Worm (Caenorhabditis elegans) whole organism, late embryonic: Measurements from ENCODE around the gene mesp-1.
A peak's percentile ranks its signal among the peaks of the same experiment; 100 is the strongest.

Experiments used
- C08G9.2 ChIP-seq: sonication (generic microtip); optimal IDR thresholded peaks from 2 replicates; lab custom pipeline; 2016; ENCODE audit warnings: mild to moderate bottlenecking, missing genetic modification characterization, moderate library complexity, missing compliant biosample characterization
- C38D4.7 ChIP-seq: fragments of 200-800 bp; sonication (Bioruptor generic); optimal IDR thresholded peaks from 2 replicates; lab custom pipeline; 2018; ENCODE audit warnings: mild to moderate bottlenecking, missing genetic modification characterization, moderate library complexity, missing compliant biosample characterization
- F13H6.1 ChIP-seq: sonication (generic microtip); optimal IDR thresholded peaks from 2 replicates; lab custom pipeline; 2016; ENCODE audit warnings: missing genetic modification characterization, missing compliant biosample characterization
- ceh-18 ChIP-seq: sonication (generic microtip); optimal IDR thresholded peaks from 2 replicates; lab custom pipeline; 2016; ENCODE audit warnings: missing genetic modification characterization, missing compliant biosample characterization
- ceh-19 ChIP-seq: fragments of 200-800 bp; sonication (Bioruptor generic); optimal IDR thresholded peaks from 2 replicates; lab custom pipeline; 2018; ENCODE audit warnings: mild to moderate bottlenecking, missing genetic modification characterization, missing compliant biosample characterization
- ceh-2 ChIP-seq: sonication (generic microtip); optimal IDR thresholded peaks from 2 replicates; lab custom pipeline; 2016; ENCODE audit warnings: missing genotype, missing genetic modification characterization, missing compliant biosample characterization
- ceh-22 ChIP-seq: sonication (generic microtip); optimal IDR thresholded peaks from 2 replicates; lab custom pipeline; 2017; ENCODE audit warnings: missing biosample characterization, missing genetic modification characterization
- ceh-24 ChIP-seq: sonication (generic microtip); optimal IDR thresholded peaks from 2 replicates; lab custom pipeline; 2016; ENCODE audit warnings: mild to moderate bottlenecking, missing genetic modification characterization, missing compliant biosample characterization
- ceh-45 ChIP-seq: fragments of 200-800 bp; sonication (Bioruptor generic); IDR thresholded peaks from 2 replicates; pipeline ENCODE4 v1.3.6; 2022; ENCODE audit warnings: missing genetic modification reagents, missing genetic modification characterization, missing compliant biosample characterization
- ceh-6 ChIP-seq: fragments of 200-800 bp; sonication (Bioruptor generic); optimal IDR thresholded peaks from 2 replicates; lab custom pipeline; 2018; ENCODE audit warnings: mild to moderate bottlenecking, missing genetic modification characterization, missing compliant biosample characterization
- ceh-9 ChIP-seq: sonication (generic microtip); optimal IDR thresholded peaks from 2 replicates; lab custom pipeline; 2016; ENCODE audit warnings: mild to moderate bottlenecking, missing genetic modification characterization, inconsistent platforms, missing compliant biosample characterization
- elt-2 ChIP-seq: sonication (generic microtip); optimal IDR thresholded peaks from 2 replicates; lab custom pipeline; 2016; ENCODE audit warnings: missing genetic modification reagents, missing genetic modification characterization, missing compliant biosample characterization
- elt-4 ChIP-seq: sonication (generic microtip); optimal IDR thresholded peaks from 2 replicates; lab custom pipeline; 2016; ENCODE audit warnings: missing genetic modification characterization, missing compliant biosample characterization
- fax-1 ChIP-seq: sonication (generic microtip); optimal IDR thresholded peaks from 2 replicates; lab custom pipeline; 2016; ENCODE audit warnings: missing genotype, missing genetic modification characterization, missing compliant biosample characterization
- fkh-6 ChIP-seq: sonication (generic microtip); optimal IDR thresholded peaks from 2 replicates; lab custom pipeline; 2016; ENCODE audit warnings: missing genetic modification characterization, missing compliant biosample characterization
- hlh-13 ChIP-seq: fragments of 200-800 bp; sonication (Bioruptor generic); optimal IDR thresholded peaks from 2 replicates; lab custom pipeline; 2018; ENCODE audit warnings: mild to moderate bottlenecking, missing genetic modification characterization, missing compliant biosample characterization
- hlh-30 ChIP-seq: sonication (generic microtip); optimal IDR thresholded peaks from 2 replicates; lab custom pipeline; 2017; ENCODE audit warnings: antibody characterized with exemption, missing genetic modification characterization, missing compliant biosample characterization; ENCODE audit not compliant: insufficient read depth
- hlh-6 ChIP-seq: sonication (generic microtip); optimal IDR thresholded peaks from 2 replicates; lab custom pipeline; 2016; ENCODE audit warnings: missing genotype, missing genetic modification characterization, missing compliant biosample characterization
- madf-2 ChIP-seq: sonication (generic microtip); optimal IDR thresholded peaks from 2 replicates; lab custom pipeline; 2017; ENCODE audit warnings: missing genetic modification characterization, missing compliant biosample characterization
- nfya-1 ChIP-seq: sonication (generic microtip); optimal IDR thresholded peaks from 2 replicates; lab custom pipeline; 2017; ENCODE audit warnings: missing genetic modification characterization, mild to moderate bottlenecking, missing compliant biosample characterization, antibody characterized with exemption, moderate library complexity
- nhr-11 ChIP-seq: fragments of 150-350 bp; optimal IDR thresholded peaks from 2 replicates; lab custom pipeline; 2014; ENCODE audit warnings: missing biosample characterization, missing genetic modification characterization
- nhr-232 ChIP-seq: sonication (generic microtip); optimal IDR thresholded peaks from 2 replicates; lab custom pipeline; 2016; ENCODE audit warnings: missing genetic modification characterization, missing compliant biosample characterization
- npax-4 ChIP-seq: sonication (generic microtip); optimal IDR thresholded peaks from 2 replicates; lab custom pipeline; 2016; ENCODE audit warnings: missing genetic modification characterization, missing compliant biosample characterization
- pha-2 ChIP-seq: sonication (generic microtip); optimal IDR thresholded peaks from 2 replicates; lab custom pipeline; 2017; ENCODE audit warnings: mild to moderate bottlenecking, missing genetic modification characterization, missing compliant biosample characterization
- pqm-1 ChIP-seq: sonication (generic microtip); optimal IDR thresholded peaks from 2 replicates; lab custom pipeline; 2016; ENCODE audit warnings: missing genetic modification characterization, missing compliant biosample characterization
- pros-1 ChIP-seq: fragments of 150-350 bp; optimal IDR thresholded peaks from 2 replicates; lab custom pipeline; 2014; ENCODE audit warnings: missing biosample characterization, missing genetic modification reagents, missing genetic modification characterization
- rnt-1 ChIP-seq: sonication (generic microtip); optimal IDR thresholded peaks from 2 replicates; lab custom pipeline; 2016; ENCODE audit warnings: missing genetic modification characterization, missing compliant biosample characterization
- sdc-2 ChIP-seq: sonication (generic microtip); optimal IDR thresholded peaks from 2 replicates; lab custom pipeline; 2016; ENCODE audit warnings: missing genotype, missing genetic modification characterization, missing compliant biosample characterization
- sox-4 ChIP-seq: sonication (generic microtip); optimal IDR thresholded peaks from 2 replicates; lab custom pipeline; 2017; ENCODE audit warnings: mild to moderate bottlenecking, missing genetic modification characterization, inconsistent platforms, missing compliant biosample characterization
- tbx-2 ChIP-seq: sonication (generic microtip); optimal IDR thresholded peaks from 2 replicates; lab custom pipeline; 2016; ENCODE audit warnings: missing genetic modification characterization, missing compliant biosample characterization
- unc-42 ChIP-seq: sonication (generic microtip); optimal IDR thresholded peaks from 2 replicates; lab custom pipeline; 2016; ENCODE audit warnings: missing genotype, missing genetic modification characterization, missing compliant biosample characterization
- unc-55 ChIP-seq: sonication (generic microtip); optimal IDR thresholded peaks from 2 replicates; lab custom pipeline; 2017; ENCODE audit warnings: missing biosample characterization, missing genetic modification reagents, missing genetic modification characterization
- unc-86 ChIP-seq: sonication (generic microtip); optimal IDR thresholded peaks from 2 replicates; lab custom pipeline; 2016; ENCODE audit warnings: missing genetic modification characterization, missing compliant biosample characterization
- zip-5 ChIP-seq: sonication (generic microtip); optimal IDR thresholded peaks from 2 replicates; lab custom pipeline; 2016; ENCODE audit warnings: missing genetic modification characterization, missing compliant biosample characterization
- ztf-16 ChIP-seq: sonication (generic microtip); optimal IDR thresholded peaks from 2 replicates; lab custom pipeline; 2017; ENCODE audit warnings: missing genetic modification characterization, missing compliant biosample characterization

Gene mesp-1

DNA sequence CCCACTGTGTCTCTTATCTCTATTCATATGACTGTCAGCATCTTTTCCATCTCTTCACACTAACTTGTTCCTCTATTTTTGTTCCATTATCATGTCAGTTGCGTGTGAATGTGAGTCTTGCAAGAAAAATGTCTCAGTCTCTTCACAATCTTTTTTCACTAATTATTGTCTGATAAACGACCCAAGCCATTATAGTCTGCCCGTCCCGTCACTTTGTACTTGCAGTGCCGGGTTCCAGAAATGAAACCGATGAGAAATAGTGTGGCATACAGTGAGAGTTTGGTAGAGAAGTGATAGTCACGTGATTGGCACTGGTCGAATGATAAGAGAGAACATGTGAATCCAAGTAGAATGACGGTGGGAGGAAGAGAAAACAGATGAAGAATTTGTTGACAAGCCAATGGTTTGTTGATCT is 28.5 kb downstream of the mesp-1 start:
- peak; percentile 82 for TF ChIP-seq hlh-30 (tag; lab: Kevin White, UChicago)
- no peak for TF ChIP-seq ztf-16 (tag; lab: Kevin White, UChicago)
- TF ChIP-seq zip-5, result no peak
- peak; percentile 95 for TF ChIP-seq elt-2 (tag; lab: Kevin White, UChicago)
- TF ChIP-seq fax-1 (tag; lab: Kevin White, UChicago), result no peak
- TF ChIP-seq pqm-1 (tag; lab: Kevin White, UChicago), result peak; percentile 51
- TF ChIP-seq rnt-1 (tag; lab: Kevin White, UChicago), result peak; percentile 3
- TF ChIP-seq ceh-18, result peak; percentile 68
- TF ChIP-seq, all 69 proteins: peak for 5

DNA sequence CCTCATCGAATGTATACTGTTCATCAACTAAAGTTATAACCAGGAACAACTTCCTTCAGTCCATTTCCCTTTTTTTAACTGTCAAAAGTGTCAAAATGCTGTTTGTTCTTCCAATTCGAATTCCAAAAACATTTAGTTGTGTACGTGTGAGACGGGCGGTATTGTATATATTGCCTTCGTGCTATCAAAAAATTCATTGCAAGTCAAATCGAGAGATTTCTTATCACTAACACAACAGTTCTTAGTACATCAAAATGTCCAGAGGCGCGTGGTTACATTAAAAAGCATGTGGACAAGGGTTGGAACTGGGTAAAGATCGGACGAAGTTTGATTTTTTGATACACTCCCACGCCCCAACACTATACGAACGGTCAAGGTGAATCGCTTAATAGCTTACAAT is 29.2 kb downstream of the mesp-1 start:
- no peak for TF ChIP-seq C08G9.2
- TF ChIP-seq hlh-6 (tag; lab: Kevin White, UChicago), result no peak
- TF ChIP-seq pha-2 (tag; lab: Kevin White, UChicago), result no peak
- TF ChIP-seq ceh-9 (tag; lab: Kevin White, UChicago), result no peak
- TF ChIP-seq tbx-2, result no peak
- no peak for TF ChIP-seq hlh-13
- no peak for TF ChIP-seq npax-4 (tag; lab: Kevin White, UChicago)
- TF ChIP-seq elt-4 (tag; lab: Kevin White, UChicago), result no peak
- TF ChIP-seq elt-2 (tag; lab: Kevin White, UChicago), result peak; percentile 9

ce11 chrIV:8529039-8529438 is 29.9 kb downstream of the mesp-1 start:
- no peak for TF ChIP-seq unc-55 (GFP tag; lab: Kevin White, UChicago)
- TF ChIP-seq hlh-30 (tag; lab: Kevin White, UChicago), result peak; percentile 58

ce11 chrIV:8530042-8531027 is 31.2 kb downstream of the mesp-1 start:
- TF ChIP-seq ceh-18 (no peak), F13H6.1 (tag; lab: Kevin White, UChicago) (no peak), C38D4.7 (no peak), ceh-6 (GFP tag; lab: Kevin White, UChicago) (no peak), ceh-2 (tag; lab: Kevin White, UChicago) (no peak), unc-55 (GFP tag; lab: Kevin White, UChicago) (peak; percentile 25), unc-86 (tag; lab: Kevin White, UChicago) (no peak), ceh-19 (GFP tag; lab: Kevin White, UChicago) (no peak), elt-2 (tag; lab: Kevin White, UChicago) (peak; percentile 92)

- TF ChIP-seq rnt-1 (tag; lab: Kevin White, UChicago) (no peak), madf-2 (tag; lab: Kevin White, UChicago) (no peak)
- TF ChIP-seq, all 69 proteins: peak for 0
Observed at ce11 chrIV:8532024-8532423, 32.9 kb downstream of the mesp-1 start.

DNA sequence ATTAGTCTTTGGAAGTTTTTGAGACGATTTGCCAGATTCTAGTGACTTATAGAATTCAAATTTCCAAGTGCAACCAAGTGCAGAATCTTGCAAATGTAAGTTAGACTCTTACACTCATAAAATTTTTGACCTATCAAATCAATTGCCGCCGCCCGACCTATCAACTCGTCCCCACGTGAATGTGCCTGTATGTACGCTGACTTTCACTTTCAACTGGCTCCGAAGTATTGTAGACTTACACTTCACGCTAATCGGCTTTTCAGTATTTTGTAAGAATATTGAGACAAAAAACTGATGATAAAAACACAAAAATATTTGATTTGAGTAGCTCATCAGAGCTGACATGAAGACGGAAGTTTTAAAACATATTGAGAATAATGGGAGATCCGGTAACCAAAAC is 33.7 kb downstream of the mesp-1 start:
- no peak for TF ChIP-seq fax-1 (tag; lab: Kevin White, UChicago)
- TF ChIP-seq sox-4 (tag; lab: Kevin White, UChicago), result no peak
- no peak for TF ChIP-seq ceh-45
- TF ChIP-seq F13H6.1 (tag; lab: Kevin White, UChicago), result no peak
- no peak for TF ChIP-seq unc-42
- no peak for TF ChIP-seq C38D4.7
- no peak for TF ChIP-seq sdc-2 (tag; lab: Kevin White, UChicago)
- TF ChIP-seq pros-1 (tag; lab: Kevin White, UChicago), result no peak
- TF ChIP-seq ceh-22 (tag; lab: Kevin White, UChicago), result no peak
- no peak for TF ChIP-seq npax-4 (tag; lab: Kevin White, UChicago)
- no peak for TF ChIP-seq nhr-11 (tag; lab: Kevin White, UChicago)
- no peak for TF ChIP-seq ceh-18
- no peak for TF ChIP-seq nfya-1 (tag; lab: Kevin White, UChicago)
- TF ChIP-seq nhr-232 (tag; lab: Kevin White, UChicago), result no peak
- TF ChIP-seq tbx-2, result no peak
- TF ChIP-seq ceh-24 (tag; lab: Kevin White, UChicago), result no peak
- no peak for TF ChIP-seq madf-2 (tag; lab: Kevin White, UChicago)
- TF ChIP-seq fkh-6 (tag; lab: Kevin White, UChicago), result no peak
- TF ChIP-seq hlh-30 (tag; lab: Kevin White, UChicago), result no peak
